Worm (Caenorhabditis elegans): ENCODE measurements around the gene C02F5.14.

ce11 chrIII:8190505-8190904 lies 44.8 kb downstream of the C02F5.14 start, which contains the start of gene C50C3.19:
- TF ChIP-seq flt-1 (GFP tag; IDR thresholded peaks at IDR 0.05) (no peak), med-1 (GFP tag; optimal IDR thresholded peaks at IDR 0.05; ENCODE audit: insufficient read depth) (no peak), ref-1 (GFP tag; conservative IDR thresholded peaks at IDR 0.05) (no peak), cog-1 (tag; optimal IDR thresholded peaks at IDR 0.05) (no peak), klf-2 (GFP tag; conservative IDR thresholded peaks at IDR 0.05) (no peak), ztf-23 (GFP tag; IDR thresholded peaks at IDR 0.05) (no peak)

Measured in whole organism, midembryonic.